Worm (Caenorhabditis elegans) whole organism, dauer: ENCODE results near the gene Y22D7AL.15.

ENCODE experiments used
- unc-62 ChIP-seq: sonication (generic microtip); optimal IDR thresholded peaks from 2 replicates; lab custom pipeline; 2017; ENCODE audit warnings: missing biosample characterization, missing genetic modification reagents, missing genetic modification characterization

The Y22D7AL.15 gene

ce11 chrIII:1659763-1660162, at the start of gene Y22D7AL.15:
Gene Y22D7AL.15 (minus strand): TSS chrIII:1659863.
- no peak for TF ChIP-seq unc-62 (GFP tag; lab: Kevin White, UChicago)

- no peak for TF ChIP-seq unc-62 (GFP tag; lab: Kevin White, UChicago)
These were observed 46.1 kb upstream of the Y22D7AL.15 start, which contains the start of the genes fbxa-13 and Y22D7AR.2 for ce11 chrIII:1705799-1706198. Gene fbxa-13 (minus strand): TSS chrIII:1705899. Gene Y22D7AR.2 (plus strand): TSS chrIII:1705946.

- TF ChIP-seq unc-62 (GFP tag; lab: Kevin White, UChicago): no peak
These were observed 45.7 kb upstream of the Y22D7AL.15 start for ce11 chrIII:1705331-1705730.

- TF ChIP-seq unc-62 (GFP tag; lab: Kevin White, UChicago): no peak
These were observed 44.4 kb upstream of the Y22D7AL.15 start for ce11 chrIII:1704020-1704419.

ce11 chrIII:1702337-1702736, 42.7 kb upstream of the Y22D7AL.15 start, which contains the start of gene spex-3:
Gene spex-3 (minus strand): TSS chrIII:1702437.
- no peak for TF ChIP-seq unc-62 (GFP tag; lab: Kevin White, UChicago)

- no peak for TF ChIP-seq unc-62 (GFP tag; lab: Kevin White, UChicago)
These were observed 39.2 kb upstream of the Y22D7AL.15 start, which contains the start of gene fbxa-74 for ce11 chrIII:1698842-1699241. Gene fbxa-74 (minus strand): TSS chrIII:1698986.

- TF ChIP-seq unc-62 (GFP tag; lab: Kevin White, UChicago): no peak
These were observed 35.3 kb upstream of the Y22D7AL.15 start, which contains the start of gene srd-64 for ce11 chrIII:1695006-1695405. Gene srd-64 (minus strand): TSS chrIII:1695106.

ce11 chrIII:1689927-1690326, 30.3 kb upstream of the Y22D7AL.15 start, which contains the start of gene Y22D7AR.14:
Gene Y22D7AR.14 (minus strand): TSS chrIII:1690027.
- TF ChIP-seq unc-62 (GFP tag; lab: Kevin White, UChicago): no peak

ce11 chrIII:1687999-1688398, 28.3 kb upstream of the Y22D7AL.15 start, which contains the start of gene Y22D7AR.7:
Gene Y22D7AR.7 (minus strand): TSS chrIII:1688099.
- no peak for TF ChIP-seq unc-62 (GFP tag; lab: Kevin White, UChicago)

ce11 chrIII:1682262-1682661, 22.6 kb upstream of the Y22D7AL.15 start:
- no peak for TF ChIP-seq unc-62 (GFP tag; lab: Kevin White, UChicago)

- no peak for TF ChIP-seq unc-62 (GFP tag; lab: Kevin White, UChicago)
These were observed 21.3 kb upstream of the Y22D7AL.15 start for ce11 chrIII:1680996-1681395.

ce11 chrIII:1680393-1680792, 20.7 kb upstream of the Y22D7AL.15 start:
- TF ChIP-seq unc-62 (GFP tag; lab: Kevin White, UChicago): no peak

- no peak for TF ChIP-seq unc-62 (GFP tag; lab: Kevin White, UChicago)
These were observed 19.0 kb upstream of the Y22D7AL.15 start for ce11 chrIII:1678671-1679070.

- TF ChIP-seq unc-62 (GFP tag; lab: Kevin White, UChicago): no peak
These were observed 16.9 kb upstream of the Y22D7AL.15 start, which contains the start of gene Y22D7AR.6 for ce11 chrIII:1676588-1676987. Gene Y22D7AR.6 (minus strand): TSS chrIII:1676721.

- no peak for TF ChIP-seq unc-62 (GFP tag; lab: Kevin White, UChicago)
These were observed 15.1 kb upstream of the Y22D7AL.15 start for ce11 chrIII:1674760-1675159.

ce11 chrIII:1673320-1673719, 13.7 kb upstream of the Y22D7AL.15 start:
- TF ChIP-seq unc-62 (GFP tag; lab: Kevin White, UChicago): no peak

ce11 chrIII:1668519-1668918, 8.9 kb upstream of the Y22D7AL.15 start, which contains the start of gene glb-30:
Gene glb-30 (minus strand): TSS chrIII:1668619.
- no peak for TF ChIP-seq unc-62 (GFP tag; lab: Kevin White, UChicago)
